Fruit fly (Drosophila melanogaster): ENCODE results near the gene CG1677.

The CG1677 gene

DNA sequence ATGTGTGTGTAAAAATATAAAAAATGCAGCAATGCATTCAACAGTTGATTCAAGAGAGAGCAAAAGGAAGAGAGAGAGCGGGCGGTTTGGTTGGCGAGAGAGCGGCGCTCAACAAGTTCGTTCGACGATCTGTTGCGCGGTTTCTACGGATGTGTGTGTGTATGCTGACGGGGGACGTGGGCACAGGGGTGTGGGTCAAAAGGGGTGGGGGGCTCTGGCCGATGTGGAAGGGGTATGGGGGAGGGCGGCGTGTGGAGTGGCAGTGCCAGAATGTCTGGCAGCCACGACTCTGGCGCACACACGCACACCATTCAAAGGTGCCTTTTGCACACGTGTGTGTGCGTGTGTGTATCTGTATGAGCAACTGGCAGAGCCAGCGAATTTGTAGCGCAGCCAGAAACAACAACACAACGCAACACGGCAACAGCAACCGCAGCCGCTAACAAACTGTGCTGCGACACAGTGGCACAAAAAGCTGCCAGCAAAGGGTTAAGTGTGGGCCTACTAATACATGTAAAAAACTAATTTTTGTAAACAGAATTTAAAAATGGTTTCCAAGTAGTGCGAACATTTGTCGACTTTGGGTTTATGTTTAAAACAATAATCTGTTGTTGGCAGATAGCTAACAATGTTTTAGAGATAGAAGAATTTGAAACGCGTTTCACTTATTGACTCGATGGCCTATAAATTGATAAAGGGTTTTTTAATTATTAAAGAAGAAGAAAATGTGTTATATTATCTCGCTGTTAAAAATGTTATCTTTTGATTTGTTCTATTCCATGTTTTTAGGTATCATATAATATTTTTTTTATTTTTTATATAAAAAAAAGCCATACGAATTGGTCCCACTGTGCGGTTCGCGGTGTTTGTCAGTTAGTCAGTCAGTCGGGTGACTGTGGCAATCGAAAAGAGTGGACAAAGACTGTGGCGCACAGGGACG, 98.8 kb downstream of the CG1677 start (continued):
- peak; percentile 84 for TF ChIP-seq CG11723 (GFP tag; optimal IDR thresholded peaks at IDR 0.05)
- TF ChIP-seq vnd (GFP tag; IDR thresholded peaks at IDR 0.05; ENCODE audit: partially characterized antibody): no peak
- TF ChIP-seq Sry-β (GFP tag; optimal IDR thresholded peaks at IDR 0.05): peak; percentile 67
- TF ChIP-seq NFAT (GFP tag; IDR thresholded peaks at IDR 0.05): peak; percentile 39
- no peak for TF ChIP-seq pzg (GFP tag; optimal IDR thresholded peaks at IDR 0.05)
- peak; percentile 45; the same call in 1 of the 2 replicates for TF ChIP-seq CG43689 (GFP tag; IDR thresholded peaks at IDR 0.05)
- TF ChIP-seq CG13296 (GFP tag; optimal IDR thresholded peaks at IDR 0.05): peak; percentile 92
- TF ChIP-seq CG1832 (GFP tag; optimal IDR thresholded peaks at IDR 0.05): peak; percentile 16
- TF ChIP-seq chif (GFP tag; optimal IDR thresholded peaks at IDR 0.05): peak; percentile 76 to 89
- TF ChIP-seq lbe (GFP tag; optimal IDR thresholded peaks at IDR 0.05): peak; percentile 82
- no peak for TF ChIP-seq CG7987 (GFP tag; optimal IDR thresholded peaks at IDR 0.05)
- TF ChIP-seq Dll (GFP tag; IDR thresholded peaks at IDR 0.05; ENCODE audit: partially characterized antibody): no peak
- TF ChIP-seq grn (GFP tag; optimal IDR thresholded peaks at IDR 0.05): peak; percentile 4
- TF ChIP-seq CG8388 (GFP tag; optimal IDR thresholded peaks at IDR 0.05): peak; percentile 93
- no peak for TF ChIP-seq hth (optimal IDR thresholded peaks at IDR 0.05)
- TF ChIP-seq ro (GFP tag; IDR thresholded peaks at IDR 0.05): peak; percentile 22; the same call in 1 of the 2 replicates
- TF ChIP-seq CG17328 (GFP tag; IDR thresholded peaks at IDR 0.05): peak; percentile 63; the same call in 1 of the 2 replicates
- peak; percentile 87 for TF ChIP-seq CG10147 (GFP tag; optimal IDR thresholded peaks at IDR 0.05)
- TF ChIP-seq E2f1 (GFP tag; IDR thresholded peaks at IDR 0.05): peak; percentile 81
- TF ChIP-seq Tbp (GFP tag; optimal IDR thresholded peaks at IDR 0.05): no peak
- peak; percentile 16 for TF ChIP-seq stwl (tag; optimal IDR thresholded peaks at IDR 0.05)
- peak; percentile 25; the same call in 1 of the 2 replicates for TF ChIP-seq Nf-YA (GFP tag; IDR thresholded peaks at IDR 0.05)
- no peak for TF ChIP-seq hbn (GFP tag; IDR thresholded peaks at IDR 0.05; ENCODE audit: partially characterized antibody)
- peak; percentile 86 for TF ChIP-seq ind (GFP tag; optimal IDR thresholded peaks at IDR 0.05)
- peak; percentile 8 for TF ChIP-seq p53 (GFP tag; optimal IDR thresholded peaks at IDR 0.05)
- TF ChIP-seq Rfx (GFP tag; IDR thresholded peaks at IDR 0.05): peak; percentile 75
- TF ChIP-seq CG4854 (GFP tag; optimal IDR thresholded peaks at IDR 0.05): peak; percentile 79
- no peak for TF ChIP-seq Taf1 (GFP tag; IDR thresholded peaks at IDR 0.05)
- peak; percentile 90 for TF ChIP-seq Xbp1 (GFP tag; optimal IDR thresholded peaks at IDR 0.05)
- peak; percentile 91 for TF ChIP-seq CG4328 (GFP tag; optimal IDR thresholded peaks at IDR 0.05)
- no peak for TF ChIP-seq Sin3A (optimal IDR thresholded peaks at IDR 0.05)
- TF ChIP-seq CG17829 (tag; optimal IDR thresholded peaks at IDR 0.05): peak; percentile 94
- TF ChIP-seq HLHmδ (GFP tag; optimal IDR thresholded peaks at IDR 0.05): peak; percentile 56
- no peak for TF ChIP-seq Dref (GFP tag; IDR thresholded peaks at IDR 0.05)
- no peak for TF ChIP-seq CG2199 (GFP tag; IDR thresholded peaks at IDR 0.05)
- TF ChIP-seq gt (GFP tag; IDR thresholded peaks at IDR 0.05): 0 out of 2 replicates have a peak, but pooled peaks have one; percentile 25
- TF ChIP-seq CG12071 (GFP tag; optimal IDR thresholded peaks at IDR 0.05): peak; percentile 52
- TF ChIP-seq lola (GFP tag; optimal IDR thresholded peaks at IDR 0.05): peak in 1 of 3 experiments; percentile 98
- TF ChIP-seq Hr78 (GFP tag; optimal IDR thresholded peaks at IDR 0.05): peak in 1 of 2 experiments; percentile 60
- TF ChIP-seq CG7786 (GFP tag; optimal IDR thresholded peaks at IDR 0.05): peak; percentile 82
- peak; percentile 86 for TF ChIP-seq shn (GFP tag; optimal IDR thresholded peaks at IDR 0.05)
- no peak; the same call in none of the 2 replicates for TF ChIP-seq CG11247 (GFP tag; IDR thresholded peaks at IDR 0.05)
- peak; percentile 71 for TF ChIP-seq CG17802 (tag; optimal IDR thresholded peaks at IDR 0.05)
- TF ChIP-seq Sox102F (GFP tag; optimal IDR thresholded peaks at IDR 0.05): peak; percentile 95
- peak; percentile 45; the same call in 1 of the 2 replicates for TF ChIP-seq Bgb (GFP tag; IDR thresholded peaks at IDR 0.05; ENCODE audit: partially characterized antibody)
- peak; percentile 97 for TF ChIP-seq CG2712 (tag; optimal IDR thresholded peaks at IDR 0.05)
- TF ChIP-seq CG8944 (GFP tag; optimal IDR thresholded peaks at IDR 0.05): peak; percentile 80
- TF ChIP-seq croc (GFP tag; conservative IDR thresholded peaks at IDR 0.05): peak; percentile 86

All from whole organism, embryonic.